Fruit fly (Drosophila melanogaster): ENCODE measurements around the gene CG42266.

CG42266 gene

dm6 chr2L:16350160-16350633 lies 10.0 kb upstream of the CG42266 start (continued):
- TF ChIP-seq CG2202 (tag; optimal IDR thresholded peaks at IDR 0.05) (no peak), CG13287 (GFP tag; IDR thresholded peaks at IDR 0.05; ENCODE audit: partially characterized antibody) (peak; percentile 68), CG4328 (GFP tag; optimal IDR thresholded peaks at IDR 0.05) (peak; percentile 28), sna (GFP tag; IDR thresholded peaks at IDR 0.05; ENCODE audit: partially characterized antibody) (peak; percentile 51; the same call in 1 of the 2 replicates), E2f2 (GFP tag; IDR thresholded peaks at IDR 0.05) (peak; percentile 35; the same call in 1 of the 2 replicates), gsb (GFP tag; IDR thresholded peaks at IDR 0.05) (peak; percentile 49), Fer2 (tag; optimal IDR thresholded peaks at IDR 0.05) (no peak), fd64A (GFP tag; optimal IDR thresholded peaks at IDR 0.05) (no peak), gsb-n (tag; optimal IDR thresholded peaks at IDR 0.05) (no peak), CG11093 (GFP tag; IDR thresholded peaks at IDR 0.05) (peak; percentile 51; the same call in 2 of the 3 replicates), zfh2 (GFP tag; optimal IDR thresholded peaks at IDR 0.05) (peak; percentile 77), ap (GFP tag; IDR thresholded peaks at IDR 0.05) (peak; percentile 37; the same call in 1 of the 2 replicates), D19B (GFP tag; optimal IDR thresholded peaks at IDR 0.05) (peak; percentile 52), ac (GFP tag; optimal IDR thresholded peaks at IDR 0.05) (peak; percentile 20), CG14667 (GFP tag; IDR thresholded peaks at IDR 0.05) (peak; percentile 75; the same call in 1 of the 2 replicates), Hr3 (GFP tag; optimal IDR thresholded peaks at IDR 0.05) (peak; percentile 73), Optix (GFP tag; IDR thresholded peaks at IDR 0.05) (peak; percentile 74), CG17912 (GFP tag; optimal IDR thresholded peaks at IDR 0.05) (peak; percentile 43), Hand (GFP tag; optimal IDR thresholded peaks at IDR 0.05) (peak; percentile 34), ken (GFP tag; IDR thresholded peaks at IDR 0.05) (peak; percentile 79; the same call in 2 of the 3 replicates), CG8478 (optimal IDR thresholded peaks at IDR 0.05) (no peak), Eip74EF (GFP tag; optimal IDR thresholded peaks at IDR 0.05) (no peak), sim (GFP tag; IDR thresholded peaks at IDR 0.05) (no peak), pum (GFP tag; optimal IDR thresholded peaks at IDR 0.05) (peak; percentile 53), Atf6 (GFP tag; IDR thresholded peaks at IDR 0.05) (peak; percentile 77), nmo (GFP tag; optimal IDR thresholded peaks at IDR 0.05) (peak; percentile 78), CG2116 (GFP tag; optimal IDR thresholded peaks at IDR 0.05) (peak; percentile 70), tap (tag; optimal IDR thresholded peaks at IDR 0.05) (no peak), CG12236 (GFP tag; optimal IDR thresholded peaks at IDR 0.05) (peak; percentile 14), CG1233 (GFP tag; optimal IDR thresholded peaks at IDR 0.05) (peak; percentile 21), CG10979 (tag; optimal IDR thresholded peaks at IDR 0.05) (peak; percentile 41), lola (GFP tag; optimal IDR thresholded peaks at IDR 0.05) (peak in 1 of 3 experiments; percentile 65), E2f1 (GFP tag; IDR thresholded peaks at IDR 0.05) (peak; percentile 70), dimm (GFP tag; IDR thresholded peaks at IDR 0.05) (no peak), Hr51 (GFP tag; optimal IDR thresholded peaks at IDR 0.05) (peak; percentile 7 to 84), CG33213 (GFP tag; optimal IDR thresholded peaks at IDR 0.05) (peak; percentile 38), CG12744 (GFP tag; optimal IDR thresholded peaks at IDR 0.05) (no peak), NK7.1 (GFP tag; optimal IDR thresholded peaks at IDR 0.05) (no peak), CG4820 (GFP tag; optimal IDR thresholded peaks at IDR 0.05) (peak; percentile 61), CG4854 (GFP tag; optimal IDR thresholded peaks at IDR 0.05) (no peak), CG8924 (tag; optimal IDR thresholded peaks at IDR 0.05) (peak; percentile 71), az2 (GFP tag; optimal IDR thresholded peaks at IDR 0.05) (peak; percentile 62), Rfx (GFP tag; IDR thresholded peaks at IDR 0.05) (peak; percentile 86), mam (GFP tag; optimal IDR thresholded peaks at IDR 0.05) (peak; percentile 82), CG10147 (GFP tag; optimal IDR thresholded peaks at IDR 0.05) (no peak), trh (GFP tag; optimal IDR thresholded peaks at IDR 0.05) (peak; percentile 66), Max (GFP tag; optimal IDR thresholded peaks at IDR 0.05) (peak; percentile 63), CG1832 (GFP tag; optimal IDR thresholded peaks at IDR 0.05) (no peak), Adf1 (GFP tag; IDR thresholded peaks at IDR 0.05) (peak; percentile 35; the same call in 1 of the 2 replicates), Nf-YA (GFP tag; IDR thresholded peaks at IDR 0.05) (peak; percentile 76)

All from whole organism, embryonic.